Worm (Caenorhabditis elegans): ENCODE results near the gene aos-1.

aos-1 gene

DNA sequence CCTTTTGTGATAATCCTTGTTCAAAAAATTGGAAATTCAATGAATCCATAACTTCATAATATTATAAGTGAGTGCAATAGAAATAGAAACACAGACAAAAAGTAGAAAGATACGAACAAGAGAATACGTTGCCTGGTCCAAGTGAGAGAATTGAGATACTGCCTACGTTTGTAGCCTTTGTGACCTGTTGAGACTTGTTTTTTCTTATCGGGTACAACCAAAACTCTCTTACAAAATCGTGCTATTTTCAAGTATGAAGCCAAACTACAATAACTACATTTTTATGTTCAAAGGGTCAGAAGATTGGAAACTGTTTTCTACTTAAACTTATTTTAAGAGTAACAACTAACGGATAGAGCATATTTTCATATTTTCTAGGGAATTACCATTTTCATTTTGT, 48.5 kb downstream of the aos-1 start, which contains the start of gene nhr-205:
TSS of gene nhr-205 (minus strand) at position 141 of the 400 bp plus-strand sequence.
- TF ChIP-seq unc-130 (GFP tag; optimal IDR thresholded peaks at IDR 0.05) (no peak), D2030.7 (GFP tag; IDR thresholded peaks at IDR 0.05) (no peak), snpc-1.1 (tag; optimal IDR thresholded peaks at IDR 0.05; ENCODE audit: insufficient read depth) (no peak), mel-28 (tag; optimal IDR thresholded peaks at IDR 0.05; ENCODE audit: borderline replicate concordance) (no peak), ztf-3 (GFP tag; optimal IDR thresholded peaks at IDR 0.05) (no peak), lin-35 (GFP tag; optimal IDR thresholded peaks at IDR 0.05) (no peak), dpl-1 (GFP tag; optimal IDR thresholded peaks at IDR 0.05) (no peak), madf-10 (tag; optimal IDR thresholded peaks at IDR 0.05) (no peak), lag-1 (GFP tag; IDR thresholded peaks at IDR 0.05) (no peak), hlh-26 (GFP tag; conservative IDR thresholded peaks at IDR 0.05) (no peak), C06A6.2 (GFP tag; conservative IDR thresholded peaks at IDR 0.05) (no peak), cebp-1 (GFP tag; IDR thresholded peaks at IDR 0.05) (no peak), cebp-1 (tag; optimal IDR thresholded peaks at IDR 0.05) (no peak)

DNA sequence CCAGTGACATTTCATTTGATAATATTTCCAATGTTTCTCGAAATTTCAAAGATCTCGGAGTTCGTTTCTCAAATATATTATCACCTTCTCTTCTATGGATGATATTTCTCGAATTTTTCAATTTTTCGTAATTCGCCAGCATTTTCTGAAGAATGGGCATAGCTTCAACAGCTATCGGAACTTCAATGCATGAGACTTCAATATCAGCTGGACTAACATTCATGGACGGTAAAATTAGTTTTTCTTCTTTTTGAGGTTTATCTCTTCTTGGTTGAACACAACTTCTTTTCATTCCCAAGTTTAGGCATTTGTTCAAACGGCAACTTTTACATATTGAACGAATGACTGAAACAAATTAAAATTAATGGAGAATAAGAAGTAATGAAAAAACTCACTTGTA, 49.2 kb downstream of the aos-1 start:
- TF ChIP-seq F49E8.2 (tag; optimal IDR thresholded peaks at IDR 0.05; ENCODE audit: insufficient read depth) (no peak), mel-28 (tag; optimal IDR thresholded peaks at IDR 0.05; ENCODE audit: borderline replicate concordance) (no peak), snpc-3.4 (tag; optimal IDR thresholded peaks at IDR 0.05) (no peak), B0261.1 (tag; optimal IDR thresholded peaks at IDR 0.05) (no peak), gei-17 (GFP tag; optimal IDR thresholded peaks at IDR 0.05) (no peak), tbp1 (GFP tag; optimal IDR thresholded peaks at IDR 0.05) (no peak), tlf-1 (GFP tag; optimal IDR thresholded peaks at IDR 0.05) (no peak), die-1 (tag; optimal IDR thresholded peaks at IDR 0.05) (no peak), xnd-1 (tag; optimal IDR thresholded peaks at IDR 0.05) (no peak), chd-7 (tag; optimal IDR thresholded peaks at IDR 0.05) (no peak), unc-130 (GFP tag; optimal IDR thresholded peaks at IDR 0.05) (no peak), snpc-1.1 (tag; optimal IDR thresholded peaks at IDR 0.05; ENCODE audit: insufficient read depth) (no peak), hsf-1 (GFP tag; IDR thresholded peaks at IDR 0.05) (no peak), aptf-3 (GFP tag; IDR thresholded peaks at IDR 0.05) (no peak), akir-1 (GFP tag; optimal IDR thresholded peaks at IDR 0.05) (no peak), ceh-40 (GFP tag; IDR thresholded peaks at IDR 0.05) (no peak), hlh-26 (GFP tag; conservative IDR thresholded peaks at IDR 0.05) (no peak), F10E7.11 (tag; optimal IDR thresholded peaks at IDR 0.05) (no peak), lin-40 (tag; optimal IDR thresholded peaks at IDR 0.05) (no peak), somi-1 (GFP tag; optimal IDR thresholded peaks at IDR 0.05) (no peak)

DNA sequence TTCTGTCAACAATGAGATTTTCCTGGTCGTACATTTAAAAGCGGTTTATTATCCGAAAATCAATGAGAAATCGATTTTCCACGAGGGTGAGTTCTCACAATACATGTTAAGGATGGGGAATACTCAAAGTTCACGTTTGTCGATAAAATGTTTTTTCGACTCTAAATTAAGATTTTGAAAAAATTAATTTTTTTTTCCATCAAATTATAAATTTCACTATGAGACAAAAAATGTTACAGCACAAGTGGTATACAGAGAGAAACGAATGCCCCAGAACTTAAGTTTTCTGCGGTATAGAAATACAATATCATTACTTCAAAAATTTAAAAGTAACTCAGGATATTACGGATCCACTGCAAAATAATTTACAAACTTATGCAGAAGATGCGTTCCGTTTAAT, 51.9 kb downstream of the aos-1 start, which contains the start of gene R04B5.1:
TSS of gene R04B5.1 (minus strand) at position 101 of the 400 bp plus-strand sequence.
- TF ChIP-seq F57C9.4 (tag; optimal IDR thresholded peaks at IDR 0.05) (no peak), hrde-1 (tag; optimal IDR thresholded peaks at IDR 0.05; ENCODE audit: borderline replicate concordance) (no peak), ceh-79 (tag; optimal IDR thresholded peaks at IDR 0.05) (no peak), F22D6.2 (tag; optimal IDR thresholded peaks at IDR 0.05) (no peak), lag-1 (GFP tag; IDR thresholded peaks at IDR 0.05) (no peak), B0035.1 (tag; optimal IDR thresholded peaks at IDR 0.05) (no peak), pbrm-1 (GFP tag; IDR thresholded peaks at IDR 0.05) (no peak), lin-35 (GFP tag; optimal IDR thresholded peaks at IDR 0.05) (no peak), somi-1 (GFP tag; optimal IDR thresholded peaks at IDR 0.05) (no peak), snpc-4 (GFP tag; optimal IDR thresholded peaks at IDR 0.05) (no peak), snpc-4 (tag; optimal IDR thresholded peaks at IDR 0.05) (no peak), unc-130 (GFP tag; optimal IDR thresholded peaks at IDR 0.05) (no peak), hlh-12 (tag; optimal IDR thresholded peaks at IDR 0.05) (no peak), hmg-20 (GFP tag; IDR thresholded peaks at IDR 0.05) (no peak), ceh-91 (GFP tag; IDR thresholded peaks at IDR 0.05) (no peak)
